Worm (Caenorhabditis elegans): ENCODE results near the gene smf-1.

The smf-1 gene

ce11 chrX:6688953-6689562 lies 33.8 kb downstream of the smf-1 start:
- TF ChIP-seq ceh-13 (GFP tag; optimal IDR thresholded peaks at IDR 0.05) (no peak), F13C5.2 (tag; optimal IDR thresholded peaks at IDR 0.05) (no peak), hnd-1 (tag; optimal IDR thresholded peaks at IDR 0.05) (no peak), tra-4 (tag; optimal IDR thresholded peaks at IDR 0.05) (no peak), aly-1 (tag; optimal IDR thresholded peaks at IDR 0.05) (no peak), tbx-11 (GFP tag; IDR thresholded peaks at IDR 0.05) (no peak), ets-7 (tag; optimal IDR thresholded peaks at IDR 0.05) (no peak), B0310.2 (tag; optimal IDR thresholded peaks at IDR 0.05) (no peak), hmg-4 (GFP tag; optimal IDR thresholded peaks at IDR 0.05) (no peak), flt-1 (GFP tag; IDR thresholded peaks at IDR 0.05) (no peak), pes-1 (GFP tag; IDR thresholded peaks at IDR 0.05) (no peak), ama-1 (optimal IDR thresholded peaks at IDR 0.05) (no peak), sea-1 (GFP tag; conservative IDR thresholded peaks at IDR 0.05) (no peak), tbx-37 (GFP tag; conservative IDR thresholded peaks at IDR 0.05) (no peak), hmbx-1 (tag; optimal IDR thresholded peaks at IDR 0.05) (no peak), scrt-1 (GFP tag; IDR thresholded peaks at IDR 0.05) (no peak)

- TF ChIP-seq tbx-37 (GFP tag; conservative IDR thresholded peaks at IDR 0.05) (no peak), hnd-1 (tag; optimal IDR thresholded peaks at IDR 0.05) (no peak), pes-1 (GFP tag; IDR thresholded peaks at IDR 0.05) (no peak), tbx-11 (GFP tag; IDR thresholded peaks at IDR 0.05) (no peak), F13C5.2 (tag; optimal IDR thresholded peaks at IDR 0.05) (no peak), flt-1 (GFP tag; IDR thresholded peaks at IDR 0.05) (no peak), tra-4 (tag; optimal IDR thresholded peaks at IDR 0.05) (no peak), hmbx-1 (tag; optimal IDR thresholded peaks at IDR 0.05) (no peak), aly-1 (tag; optimal IDR thresholded peaks at IDR 0.05) (no peak), ets-7 (tag; optimal IDR thresholded peaks at IDR 0.05) (no peak), B0310.2 (tag; optimal IDR thresholded peaks at IDR 0.05) (no peak), ceh-13 (GFP tag; optimal IDR thresholded peaks at IDR 0.05) (no peak), ama-1 (optimal IDR thresholded peaks at IDR 0.05) (no peak), hmg-4 (GFP tag; optimal IDR thresholded peaks at IDR 0.05) (no peak), scrt-1 (GFP tag; IDR thresholded peaks at IDR 0.05) (no peak), sea-1 (GFP tag; conservative IDR thresholded peaks at IDR 0.05) (no peak), ceh-36 (tag; optimal IDR thresholded peaks at IDR 0.05) (no peak)
Observed at ce11 chrX:6687756-6688155, 35.1 kb downstream of the smf-1 start.

ce11 chrX:6687345-6687744 lies 35.5 kb downstream of the smf-1 start:
- TF ChIP-seq hmbx-1 (tag; optimal IDR thresholded peaks at IDR 0.05) (no peak), tbx-37 (GFP tag; conservative IDR thresholded peaks at IDR 0.05) (no peak), B0310.2 (tag; optimal IDR thresholded peaks at IDR 0.05) (no peak), sea-1 (GFP tag; conservative IDR thresholded peaks at IDR 0.05) (no peak), tra-4 (tag; optimal IDR thresholded peaks at IDR 0.05) (no peak), flt-1 (GFP tag; IDR thresholded peaks at IDR 0.05) (no peak), ama-1 (optimal IDR thresholded peaks at IDR 0.05) (no peak), hnd-1 (tag; optimal IDR thresholded peaks at IDR 0.05) (no peak), tbx-11 (GFP tag; IDR thresholded peaks at IDR 0.05) (no peak), scrt-1 (GFP tag; IDR thresholded peaks at IDR 0.05) (no peak), F13C5.2 (tag; optimal IDR thresholded peaks at IDR 0.05) (no peak), hmg-4 (GFP tag; optimal IDR thresholded peaks at IDR 0.05) (no peak), ceh-36 (tag; optimal IDR thresholded peaks at IDR 0.05) (no peak), ceh-13 (GFP tag; optimal IDR thresholded peaks at IDR 0.05) (no peak)

- TF ChIP-seq ets-7 (tag; optimal IDR thresholded peaks at IDR 0.05) (no peak), tra-4 (tag; optimal IDR thresholded peaks at IDR 0.05) (no peak), B0310.2 (tag; optimal IDR thresholded peaks at IDR 0.05) (no peak), tbx-11 (GFP tag; IDR thresholded peaks at IDR 0.05) (no peak), scrt-1 (GFP tag; IDR thresholded peaks at IDR 0.05) (no peak), tbx-37 (GFP tag; conservative IDR thresholded peaks at IDR 0.05) (no peak), pes-1 (GFP tag; IDR thresholded peaks at IDR 0.05) (no peak)
Observed at ce11 chrX:6682683-6683082, 40.2 kb downstream of the smf-1 start, which contains the start of gene F38B6.8. Gene F38B6.8 (minus strand): TSS chrX:6682783.

- TF ChIP-seq pes-1 (GFP tag; IDR thresholded peaks at IDR 0.05) (no peak), scrt-1 (GFP tag; IDR thresholded peaks at IDR 0.05) (no peak), hnd-1 (tag; optimal IDR thresholded peaks at IDR 0.05) (no peak), B0310.2 (tag; optimal IDR thresholded peaks at IDR 0.05) (no peak), ceh-36 (tag; optimal IDR thresholded peaks at IDR 0.05) (no peak), ets-7 (tag; optimal IDR thresholded peaks at IDR 0.05) (no peak), ceh-13 (GFP tag; optimal IDR thresholded peaks at IDR 0.05) (no peak), flt-1 (GFP tag; IDR thresholded peaks at IDR 0.05) (no peak), ama-1 (optimal IDR thresholded peaks at IDR 0.05) (no peak), aly-1 (tag; optimal IDR thresholded peaks at IDR 0.05) (no peak), tbx-11 (GFP tag; IDR thresholded peaks at IDR 0.05) (no peak), hmbx-1 (tag; optimal IDR thresholded peaks at IDR 0.05) (no peak), tra-4 (tag; optimal IDR thresholded peaks at IDR 0.05) (no peak), tbx-37 (GFP tag; conservative IDR thresholded peaks at IDR 0.05) (no peak), hmg-4 (GFP tag; optimal IDR thresholded peaks at IDR 0.05) (no peak), sea-1 (GFP tag; conservative IDR thresholded peaks at IDR 0.05) (no peak)
Observed at ce11 chrX:6674333-6674919, 48.4 kb downstream of the smf-1 start, which contains the start of gene F38B6.4. Gene F38B6.4 (plus strand): TSS chrX:6674869.

- TF ChIP-seq ama-1 (optimal IDR thresholded peaks at IDR 0.05) (no peak), tbx-11 (GFP tag; IDR thresholded peaks at IDR 0.05) (no peak), ceh-13 (GFP tag; optimal IDR thresholded peaks at IDR 0.05) (no peak), ceh-36 (tag; optimal IDR thresholded peaks at IDR 0.05) (no peak), hmbx-1 (tag; optimal IDR thresholded peaks at IDR 0.05) (no peak), tbx-37 (GFP tag; conservative IDR thresholded peaks at IDR 0.05) (no peak), hnd-1 (tag; optimal IDR thresholded peaks at IDR 0.05) (no peak), hmg-4 (GFP tag; optimal IDR thresholded peaks at IDR 0.05) (no peak), B0310.2 (tag; optimal IDR thresholded peaks at IDR 0.05) (no peak), ets-7 (tag; optimal IDR thresholded peaks at IDR 0.05) (no peak), F13C5.2 (tag; optimal IDR thresholded peaks at IDR 0.05) (no peak), aly-1 (tag; optimal IDR thresholded peaks at IDR 0.05) (no peak), flt-1 (GFP tag; IDR thresholded peaks at IDR 0.05) (no peak), scrt-1 (GFP tag; IDR thresholded peaks at IDR 0.05) (no peak), sea-1 (GFP tag; conservative IDR thresholded peaks at IDR 0.05) (no peak), tra-4 (tag; optimal IDR thresholded peaks at IDR 0.05) (no peak), pes-1 (GFP tag; IDR thresholded peaks at IDR 0.05) (no peak)
Observed at ce11 chrX:6672519-6672918, 50.3 kb downstream of the smf-1 start, which contains the start of gene col-172. Gene col-172 (plus strand): TSS chrX:6672819.

All from whole organism, early embryonic.